Worm (Caenorhabditis elegans) whole organism, L2 larva: ENCODE measurements around the gene trx-1.

ENCODE experiments used
- C34F6.9 ChIP-seq: fragments of 150-350 bp; optimal IDR thresholded peaks from 2 replicates; lab custom pipeline; 2014; ENCODE audit warnings: missing biosample characterization, missing genetic modification characterization
- F13H6.1 ChIP-seq: sonication (generic microtip); optimal IDR thresholded peaks from 2 replicates; lab custom pipeline; 2016; ENCODE audit warnings: missing genetic modification characterization, missing compliant biosample characterization
- R02D3.7 ChIP-seq: fragments of 150-350 bp; optimal IDR thresholded peaks from 2 replicates; lab custom pipeline; 2014; ENCODE audit warnings: missing biosample characterization, missing genetic modification characterization
- aly-2 ChIP-seq: fragments of 150-350 bp; optimal IDR thresholded peaks from 2 replicates; lab custom pipeline; 2014; ENCODE audit warnings: missing biosample characterization, missing genetic modification characterization
- ama-1 ChIP-seq: fragments of 150-350 bp; optimal IDR thresholded peaks from 2 replicates; lab custom pipeline; 2018; ENCODE audit warnings: inconsistent platforms
- blmp-1 ChIP-seq: sonication (generic microtip); optimal IDR thresholded peaks from 2 replicates; lab custom pipeline; 2017; ENCODE audit warnings: missing genetic modification characterization, mild to moderate bottlenecking, missing compliant biosample characterization, antibody characterized with exemption, moderate library complexity; ENCODE audit not compliant: insufficient read depth
- ceh-16 ChIP-seq: fragments of 150-350 bp; optimal IDR thresholded peaks from 2 replicates; lab custom pipeline; 2014; ENCODE audit warnings: missing biosample characterization, missing genetic modification characterization
- crh-2 ChIP-seq: sonication (generic microtip); optimal IDR thresholded peaks from 2 replicates; lab custom pipeline; 2017; ENCODE audit warnings: missing biosample characterization, missing genetic modification characterization
- dmd-4 ChIP-seq: sonication (generic microtip); optimal IDR thresholded peaks from 2 replicates; lab custom pipeline; 2017; ENCODE audit warnings: missing biosample characterization, missing genetic modification characterization
- egl-27 ChIP-seq: sonication (generic microtip); optimal IDR thresholded peaks from 3 replicates; lab custom pipeline; 2017; ENCODE audit warnings: missing biosample characterization, missing genetic modification reagents, missing genetic modification characterization
- elt-3 ChIP-seq: sonication (generic microtip); optimal IDR thresholded peaks from 2 replicates; lab custom pipeline; 2017; ENCODE audit warnings: missing biosample characterization, missing genetic modification characterization
- fos-1 ChIP-seq: fragments of 150-350 bp; optimal IDR thresholded peaks from 2 replicates; lab custom pipeline; 2014; ENCODE audit warnings: missing biosample characterization, missing genetic modification characterization
- lin-11 ChIP-seq: fragments of 150-350 bp; sonication (generic microtip); optimal IDR thresholded peaks from 2 replicates; lab custom pipeline; 2014; ENCODE audit warnings: missing biosample characterization, missing genetic modification characterization, inconsistent platforms, mixed read lengths
- lin-13 ChIP-seq: fragments of 150-350 bp; optimal IDR thresholded peaks from 2 replicates; lab custom pipeline; 2014; ENCODE audit warnings: missing biosample characterization, missing genetic modification reagents, missing genetic modification characterization
- lin-39 ChIP-seq: fragments of 150-350 bp; optimal IDR thresholded peaks from 2 replicates; lab custom pipeline; 2014; ENCODE audit warnings: missing biosample characterization, missing genetic modification reagents, missing genetic modification characterization
- lsy-2 ChIP-seq, 2 experiments: fragments of 150-350 bp in 1 of 2; sonication (generic microtip) in 1 of 2; optimal IDR thresholded peaks; 2 replicates each; lab custom pipeline; 2014 to 2017; ENCODE audit warnings: missing biosample characterization in 2 of 2, missing genetic modification characterization in 2 of 2
- mab-5 ChIP-seq: fragments of 150-350 bp; optimal IDR thresholded peaks from 2 replicates; lab custom pipeline; 2014; ENCODE audit warnings: missing biosample characterization, missing genetic modification characterization
- mbf-1 ChIP-seq: sonication (generic microtip); optimal IDR thresholded peaks from 2 replicates; lab custom pipeline; 2017; ENCODE audit warnings: missing biosample characterization, missing genetic modification characterization
- mdl-1 ChIP-seq, 2 experiments: fragments of 150-350 bp in 1 of 2; sonication (generic microtip) in 1 of 2; optimal IDR thresholded peaks; 2 replicates each; lab custom pipeline; 2017; ENCODE audit warnings: missing biosample characterization in 2 of 2, missing genetic modification characterization in 2 of 2
- nhr-10 ChIP-seq: sonication (generic microtip); optimal IDR thresholded peaks from 2 replicates; lab custom pipeline; 2017; ENCODE audit warnings: missing biosample characterization, missing genetic modification characterization
- nhr-11 ChIP-seq: fragments of 150-350 bp; optimal IDR thresholded peaks from 2 replicates; lab custom pipeline; 2014; ENCODE audit warnings: missing biosample characterization, missing genetic modification characterization
- nhr-129 ChIP-seq: fragments of 150-350 bp; optimal IDR thresholded peaks from 2 replicates; lab custom pipeline; 2014; ENCODE audit warnings: missing biosample characterization, missing genetic modification characterization
- nhr-21 ChIP-seq: fragments of 150-350 bp; optimal IDR thresholded peaks from 2 replicates; lab custom pipeline; 2014; ENCODE audit warnings: missing biosample characterization, missing genetic modification characterization
- nhr-237 ChIP-seq: fragments of 150-350 bp; optimal IDR thresholded peaks from 2 replicates; lab custom pipeline; 2014; ENCODE audit warnings: missing biosample characterization, missing genetic modification characterization
- nhr-6 ChIP-seq: fragments of 150-350 bp; optimal IDR thresholded peaks from 2 replicates; lab custom pipeline; 2014; ENCODE audit warnings: missing biosample characterization, missing genetic modification characterization
- peb-1 ChIP-seq: fragments of 150-350 bp; optimal IDR thresholded peaks from 2 replicates; lab custom pipeline; 2014; ENCODE audit warnings: missing biosample characterization, missing genetic modification characterization
- sem-4 ChIP-seq: fragments of 150-350 bp; optimal IDR thresholded peaks from 2 replicates; lab custom pipeline; 2014; ENCODE audit warnings: missing biosample characterization, missing genetic modification reagents, missing genetic modification characterization
- skn-1 ChIP-seq: sonication (generic microtip); optimal IDR thresholded peaks from 2 replicates; lab custom pipeline; 2017; ENCODE audit warnings: missing biosample characterization, missing genetic modification characterization
- sma-3 ChIP-seq: sonication (generic microtip); optimal IDR thresholded peaks from 2 replicates; lab custom pipeline; 2016; ENCODE audit warnings: missing genetic modification reagents, missing genetic modification characterization, missing compliant biosample characterization
- sma-9 ChIP-seq, 2 experiments: fragments of 150-350 bp in 1 of 2; sonication (generic microtip) in 1 of 2; optimal IDR thresholded peaks; 2 replicates each; lab custom pipeline; 2014 to 2016; ENCODE audit warnings: missing genetic modification characterization in 2 of 2, mild to moderate bottlenecking in 1 of 2, missing biosample characterization in 1 of 2, missing compliant biosample characterization in 1 of 2, missing genetic modification reagents in 1 of 2, moderate library complexity in 1 of 2
- unc-39 ChIP-seq: fragments of 150-350 bp; optimal IDR thresholded peaks from 2 replicates; lab custom pipeline; 2014; ENCODE audit warnings: missing biosample characterization, missing genetic modification characterization
- unc-55 ChIP-seq: fragments of 150-350 bp; sonication (generic microtip); optimal IDR thresholded peaks from 3 replicates; lab custom pipeline; 2014; ENCODE audit warnings: missing biosample characterization, missing genetic modification reagents, missing genetic modification characterization
- unc-62 ChIP-seq: fragments of 150-350 bp; optimal IDR thresholded peaks from 2 replicates; lab custom pipeline; 2014; ENCODE audit warnings: missing biosample characterization, missing genetic modification reagents, missing genetic modification characterization
- zag-1 ChIP-seq: fragments of 150-350 bp; optimal IDR thresholded peaks from 2 replicates; lab custom pipeline; 2014; ENCODE audit warnings: missing biosample characterization, missing genetic modification characterization
- ztf-1 ChIP-seq: fragments of 200-800 bp; sonication (Bioruptor generic); conservative IDR thresholded peaks from 2 replicates; pipeline ENCODE4 v1.3.6; 2022; ENCODE audit warnings: missing genetic modification characterization, missing compliant biosample characterization
- ztf-11 ChIP-seq: sonication (generic microtip); optimal IDR thresholded peaks from 2 replicates; lab custom pipeline; 2017; ENCODE audit warnings: missing biosample characterization, missing genetic modification characterization
- ztf-4 ChIP-seq: fragments of 150-350 bp; optimal IDR thresholded peaks from 2 replicates; lab custom pipeline; 2014; ENCODE audit warnings: missing biosample characterization, missing genetic modification characterization

Gene trx-1

DNA sequence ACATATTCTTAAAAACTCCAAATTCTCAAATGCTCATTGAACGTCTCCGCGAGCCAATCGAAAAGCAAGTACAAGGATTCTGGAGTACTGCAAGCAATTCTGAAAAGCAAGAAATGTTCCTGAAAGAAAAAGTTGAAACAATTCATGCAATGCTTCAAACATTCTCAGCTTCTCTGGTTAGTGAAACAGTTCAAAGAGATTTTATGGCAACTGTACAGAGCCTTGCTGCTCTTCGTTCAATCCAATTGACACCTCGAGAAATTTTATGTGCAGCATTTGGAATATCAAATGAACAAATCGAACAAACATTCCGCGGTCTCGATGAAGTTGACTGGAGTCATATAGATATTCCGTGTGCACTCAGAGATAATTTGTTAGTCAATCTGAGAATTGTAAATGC, 16.7 kb downstream of the trx-1 start:
- TF ChIP-seq F13H6.1 (tag; lab: Kevin White, UChicago) (no peak), nhr-6 (tag; lab: Kevin White, UChicago) (no peak), elt-3 (tag; lab: Kevin White, UChicago) (no peak), lin-39 (no peak), lin-13 (no peak), sem-4 (no peak), unc-55 (GFP tag; lab: Kevin White, UChicago) (no peak)
- TF ChIP-seq, all 48 proteins: peak for 0

DNA sequence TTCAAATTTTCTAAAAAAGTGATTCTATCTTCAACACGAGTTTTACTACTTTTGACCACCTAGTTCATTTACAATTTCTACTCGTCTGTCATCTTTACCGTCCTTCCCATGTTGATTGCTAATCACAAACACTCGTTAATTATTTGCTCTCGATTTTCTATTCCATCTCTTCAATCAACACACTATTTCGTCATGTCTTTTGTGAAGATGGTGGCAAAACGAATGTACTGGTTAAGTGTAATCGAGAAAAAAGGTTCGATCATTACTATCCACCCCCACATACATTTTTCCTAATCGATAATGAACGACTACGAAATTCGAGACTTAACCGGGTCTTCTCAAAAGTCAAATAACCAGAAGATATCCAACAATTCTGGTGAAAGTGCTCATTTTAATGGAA, 28.8 kb downstream of the trx-1 start, which contains the start of gene cpna-2:
TSS of gene cpna-2 (plus strand) at position 301 of the 400 bp plus-strand sequence.
- TF ChIP-seq lin-11 (no peak), fos-1 (tag; lab: Kevin White, UChicago) (no peak), R02D3.7 (tag; lab: Kevin White, UChicago) (no peak), ztf-4 (tag; lab: Kevin White, UChicago) (no peak), nhr-237 (tag; lab: Kevin White, UChicago) (no peak), zag-1 (no peak)

DNA sequence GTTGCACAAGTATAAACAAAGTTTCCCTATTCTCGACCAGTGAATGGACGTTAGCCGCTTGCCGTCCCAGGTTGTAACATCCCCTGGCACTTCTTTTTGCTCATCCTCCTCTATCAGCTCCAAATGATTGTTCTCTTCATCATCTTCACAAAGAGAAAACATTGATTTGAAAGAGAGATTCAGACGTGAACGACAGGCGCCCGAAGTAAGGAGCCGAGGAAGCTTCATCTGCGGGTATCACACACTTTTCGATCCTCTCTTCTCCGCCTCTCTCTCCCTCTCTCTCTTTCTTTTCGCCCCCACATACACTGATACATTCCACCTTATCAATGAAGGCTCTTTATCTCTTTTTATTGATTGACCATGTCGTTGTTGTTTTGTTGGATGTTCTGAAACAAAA, 30.6 kb downstream of the trx-1 start:
- peak; percentile 62 for TF ChIP-seq nhr-129 (tag; lab: Kevin White, UChicago)
- TF ChIP-seq unc-39, result no peak
- peak; percentile 10 for TF ChIP-seq C34F6.9 (tag; lab: Kevin White, UChicago)
- no peak for TF ChIP-seq nhr-11 (tag; lab: Kevin White, UChicago)
- no peak for TF ChIP-seq sem-4
- TF ChIP-seq aly-2 (tag; lab: Kevin White, UChicago), result no peak
- TF ChIP-seq crh-2 (tag; lab: Kevin White, UChicago), result no peak
- TF ChIP-seq sma-9 (GFP tag; optimal IDR thresholded peaks at IDR 0.05; lab: Kevin White, UChicago), result peak; percentile 0
- TF ChIP-seq sma-9 (tag; optimal IDR thresholded peaks at IDR 0.05; lab: Kevin White, UChicago), result no peak
- no peak for TF ChIP-seq nhr-21 (tag; lab: Kevin White, UChicago)
- TF ChIP-seq mab-5, result no peak
- no peak for TF ChIP-seq ztf-1
- TF ChIP-seq lin-39, result no peak
- no peak for TF ChIP-seq dmd-4 (tag; lab: Kevin White, UChicago)
- TF ChIP-seq mdl-1 (tag; optimal IDR thresholded peaks at IDR 0.05; lab: Kevin White, UChicago), result no peak
- TF ChIP-seq sma-3 (GFP tag; lab: Kevin White, UChicago), result no peak
- TF ChIP-seq F13H6.1 (tag; lab: Kevin White, UChicago), result peak; percentile 77
- no peak for TF ChIP-seq peb-1 (tag; lab: Kevin White, UChicago)
- TF ChIP-seq lin-13, result no peak
- no peak for TF ChIP-seq R02D3.7 (tag; lab: Kevin White, UChicago)
- no peak for TF ChIP-seq nhr-237 (tag; lab: Kevin White, UChicago)
- no peak for TF ChIP-seq egl-27
- no peak for TF ChIP-seq ama-1
- no peak for TF ChIP-seq lsy-2 (tag; optimal IDR thresholded peaks at IDR 0.05; lab: Kevin White, UChicago)
- no peak for TF ChIP-seq blmp-1 (tag; lab: Kevin White, UChicago)
- no peak for TF ChIP-seq ztf-11
- TF ChIP-seq elt-3 (tag; lab: Kevin White, UChicago), result no peak
- TF ChIP-seq mbf-1, result no peak
- no peak for TF ChIP-seq fos-1 (tag; lab: Kevin White, UChicago)
- no peak for TF ChIP-seq skn-1 (tag; lab: Kevin White, UChicago)
- TF ChIP-seq nhr-6 (tag; lab: Kevin White, UChicago), result no peak
- TF ChIP-seq ceh-16 (tag; lab: Kevin White, UChicago), result no peak
- TF ChIP-seq nhr-10 (tag; lab: Kevin White, UChicago), result no peak
- no peak for TF ChIP-seq unc-62
- TF ChIP-seq lin-11, result no peak

DNA sequence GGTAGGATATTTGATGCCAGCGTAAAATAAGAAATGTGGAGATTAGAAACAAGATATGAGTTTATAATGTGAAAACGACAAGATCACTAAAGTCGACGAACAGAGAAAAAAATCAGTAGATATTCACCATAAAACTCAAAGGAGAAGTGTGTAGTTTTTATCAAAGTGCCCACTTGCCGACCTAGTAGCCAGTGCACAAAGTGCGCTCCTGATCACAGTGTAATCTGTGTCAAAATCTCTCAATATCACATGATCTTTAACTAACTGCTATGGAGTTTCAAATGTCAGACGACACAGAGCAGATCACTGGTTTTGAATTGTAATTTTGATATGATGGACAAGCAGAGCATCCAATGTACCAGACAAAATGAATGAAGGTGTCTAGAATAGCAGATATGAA, 32.9 kb downstream of the trx-1 start:
- TF ChIP-seq nhr-129 (tag; lab: Kevin White, UChicago), result peak; percentile 29
- TF ChIP-seq ztf-4 (tag; lab: Kevin White, UChicago), result no peak
- TF ChIP-seq mab-5, result no peak
- TF ChIP-seq, all 48 proteins: peak for 1
